Fruit fly (Drosophila melanogaster): ENCODE data around the gene mura.

DNA sequence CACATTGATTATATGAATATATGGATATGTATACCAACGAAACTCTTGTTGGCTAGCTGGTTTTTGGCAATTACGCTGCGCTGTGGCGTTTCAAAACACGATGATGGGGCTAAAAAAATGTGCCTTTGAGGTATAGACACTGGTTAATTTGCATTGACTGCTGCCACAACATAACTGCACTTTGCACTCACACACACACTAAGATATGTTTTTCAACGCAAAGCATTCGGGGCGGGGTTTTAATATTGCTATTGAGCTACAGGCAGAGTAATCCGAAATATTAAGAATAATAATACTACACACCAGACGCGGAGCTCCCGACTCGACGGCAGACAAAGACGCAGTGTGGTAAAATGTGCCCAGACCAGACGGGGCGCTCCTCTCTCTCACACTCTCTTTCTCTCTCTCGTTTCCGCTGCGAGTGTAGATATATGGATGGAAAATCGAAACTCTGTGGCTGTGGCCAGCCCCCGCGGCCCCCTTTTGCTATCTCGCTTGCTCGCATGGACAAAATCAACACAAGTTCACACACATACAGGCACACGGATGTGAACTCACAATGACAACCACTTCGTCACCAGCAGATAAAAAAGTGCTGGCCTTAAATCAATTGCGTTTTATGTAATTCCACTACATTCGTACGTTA, 470 bp downstream of the mura start:
- TF ChIP-seq usp (GFP tag; optimal IDR thresholded peaks at IDR 0.05) (no peak), CG8478 (optimal IDR thresholded peaks at IDR 0.05) (no peak), psq (optimal IDR thresholded peaks at IDR 0.05) (no peak), pan (optimal IDR thresholded peaks at IDR 0.05) (no peak)
